Fruit fly (Drosophila melanogaster) Kc167 (cell line): Measurements from ENCODE around the gene lab.

Experiments used
- psq ChIP-seq: fragments of >200 bp; optimal IDR thresholded peaks from 2 replicates; lab custom pipeline; 2017; ENCODE audit warnings: missing external identifiers
- ttk ChIP-seq: sonication (Bioruptor generic); optimal IDR thresholded peaks from 2 replicates; lab custom pipeline; 2017; ENCODE audit warnings: missing external identifiers

DNA sequence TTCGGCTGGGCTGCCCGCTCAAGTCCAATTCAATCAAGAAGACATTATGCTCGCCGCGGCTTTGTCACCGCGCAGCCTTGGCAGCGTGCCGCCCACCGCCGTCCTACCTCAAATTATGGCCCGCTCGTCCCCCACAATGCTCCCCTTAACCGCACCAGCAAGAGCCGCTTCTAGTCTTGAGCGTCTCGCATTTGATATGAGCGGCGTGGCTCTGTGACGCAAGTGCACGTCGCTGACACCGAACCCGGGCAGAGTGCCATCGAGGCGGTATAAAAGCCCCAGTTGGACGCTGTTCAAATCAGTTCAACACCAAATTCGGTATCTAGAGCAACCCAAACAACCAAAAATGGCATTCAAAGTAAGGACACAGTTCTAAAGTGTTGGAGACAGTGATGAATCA lies 8.0 kb upstream of the lab start, which contains the start of gene Ccp84Ag:
- TF ChIP-seq ttk (lab: Kevin White, UChicago) (no peak), psq (lab: Kevin White, UChicago) (no peak)
